Worm (Caenorhabditis elegans) whole organism, late embryonic: Measurements from ENCODE around the gene C44B7.11.

Experiments
- T23F11.4 ChIP-seq: fragments of 200-800 bp; sonication (Bioruptor generic); optimal IDR thresholded peaks from 2 replicates; lab custom pipeline; 2018; ENCODE audit warnings: mild to moderate bottlenecking, missing genetic modification characterization, missing compliant biosample characterization
- Y22D7AL.16 ChIP-seq: sonication (generic microtip); optimal IDR thresholded peaks from 2 replicates; lab custom pipeline; 2016; ENCODE audit warnings: missing genetic modification characterization, missing compliant biosample characterization
- ahr-1 ChIP-seq: sonication (generic microtip); optimal IDR thresholded peaks from 2 replicates; lab custom pipeline; 2016; ENCODE audit warnings: missing genetic modification characterization, missing compliant biosample characterization
- ceh-18 ChIP-seq: sonication (generic microtip); optimal IDR thresholded peaks from 2 replicates; lab custom pipeline; 2016; ENCODE audit warnings: missing genetic modification characterization, missing compliant biosample characterization
- ceh-19 ChIP-seq: fragments of 200-800 bp; sonication (Bioruptor generic); optimal IDR thresholded peaks from 2 replicates; lab custom pipeline; 2018; ENCODE audit warnings: mild to moderate bottlenecking, missing genetic modification characterization, missing compliant biosample characterization
- ceh-24 ChIP-seq: sonication (generic microtip); optimal IDR thresholded peaks from 2 replicates; lab custom pipeline; 2016; ENCODE audit warnings: mild to moderate bottlenecking, missing genetic modification characterization, missing compliant biosample characterization
- ceh-31 ChIP-seq: sonication (generic microtip); optimal IDR thresholded peaks from 2 replicates; lab custom pipeline; 2016; ENCODE audit warnings: missing genetic modification characterization, missing compliant biosample characterization
- ceh-45 ChIP-seq: fragments of 200-800 bp; sonication (Bioruptor generic); IDR thresholded peaks from 2 replicates; pipeline ENCODE4 v1.3.6; 2022; ENCODE audit warnings: missing genetic modification reagents, missing genetic modification characterization, missing compliant biosample characterization
- ceh-48 ChIP-seq: sonication (generic microtip); optimal IDR thresholded peaks from 2 replicates; lab custom pipeline; 2016; ENCODE audit warnings: missing genetic modification characterization, inconsistent platforms, missing compliant biosample characterization
- ceh-9 ChIP-seq: sonication (generic microtip); optimal IDR thresholded peaks from 2 replicates; lab custom pipeline; 2016; ENCODE audit warnings: mild to moderate bottlenecking, missing genetic modification characterization, inconsistent platforms, missing compliant biosample characterization
- dve-1 ChIP-seq: sonication (generic microtip); optimal IDR thresholded peaks from 2 replicates; lab custom pipeline; 2017; ENCODE audit warnings: antibody characterized with exemption, mild to moderate bottlenecking, missing genetic modification characterization, missing compliant biosample characterization
- elt-2 ChIP-seq: sonication (generic microtip); optimal IDR thresholded peaks from 2 replicates; lab custom pipeline; 2016; ENCODE audit warnings: missing genetic modification reagents, missing genetic modification characterization, missing compliant biosample characterization
- elt-4 ChIP-seq: sonication (generic microtip); optimal IDR thresholded peaks from 2 replicates; lab custom pipeline; 2016; ENCODE audit warnings: missing genetic modification characterization, missing compliant biosample characterization
- eyg-1 ChIP-seq: sonication (generic microtip); optimal IDR thresholded peaks from 2 replicates; lab custom pipeline; 2016; ENCODE audit warnings: missing genotype, missing genetic modification characterization, missing compliant biosample characterization
- fkh-10 ChIP-seq: fragments of 150-350 bp; optimal IDR thresholded peaks from 2 replicates; lab custom pipeline; 2014; ENCODE audit warnings: missing biosample characterization, missing genetic modification reagents, missing genetic modification characterization
- fkh-6 ChIP-seq: sonication (generic microtip); optimal IDR thresholded peaks from 2 replicates; lab custom pipeline; 2016; ENCODE audit warnings: missing genetic modification characterization, missing compliant biosample characterization
- gmeb-2 ChIP-seq: sonication (generic microtip); optimal IDR thresholded peaks from 2 replicates; lab custom pipeline; 2016; ENCODE audit warnings: missing genetic modification characterization, inconsistent platforms, missing compliant biosample characterization
- hlh-13 ChIP-seq: fragments of 200-800 bp; sonication (Bioruptor generic); optimal IDR thresholded peaks from 2 replicates; lab custom pipeline; 2018; ENCODE audit warnings: mild to moderate bottlenecking, missing genetic modification characterization, missing compliant biosample characterization
- hlh-8 ChIP-seq: sonication (generic microtip); optimal IDR thresholded peaks from 2 replicates; lab custom pipeline; 2016; ENCODE audit warnings: missing genotype, missing genetic modification characterization, missing compliant biosample characterization
- lim-6 ChIP-seq: sonication (generic microtip); optimal IDR thresholded peaks from 2 replicates; lab custom pipeline; 2016; ENCODE audit warnings: missing genetic modification characterization, missing compliant biosample characterization
- madf-2 ChIP-seq: sonication (generic microtip); optimal IDR thresholded peaks from 2 replicates; lab custom pipeline; 2017; ENCODE audit warnings: missing genetic modification characterization, missing compliant biosample characterization
- mec-3 ChIP-seq: sonication (generic microtip); optimal IDR thresholded peaks from 2 replicates; lab custom pipeline; 2016; ENCODE audit warnings: borderline replicate concordance, missing genetic modification characterization, missing compliant biosample characterization
- nhr-11 ChIP-seq: fragments of 150-350 bp; optimal IDR thresholded peaks from 2 replicates; lab custom pipeline; 2014; ENCODE audit warnings: missing biosample characterization, missing genetic modification characterization
- nhr-232 ChIP-seq: sonication (generic microtip); optimal IDR thresholded peaks from 2 replicates; lab custom pipeline; 2016; ENCODE audit warnings: missing genetic modification characterization, missing compliant biosample characterization
- odd-2 ChIP-seq: sonication (generic microtip); optimal IDR thresholded peaks from 2 replicates; lab custom pipeline; 2017; ENCODE audit warnings: antibody characterized with exemption, mild to moderate bottlenecking, missing genetic modification characterization, missing compliant biosample characterization
- pag-3 ChIP-seq: sonication (generic microtip); optimal IDR thresholded peaks from 2 replicates; lab custom pipeline; 2016; ENCODE audit warnings: missing compliant biosample characterization, missing genetic modification characterization, borderline replicate concordance
- pha-2 ChIP-seq: sonication (generic microtip); optimal IDR thresholded peaks from 2 replicates; lab custom pipeline; 2017; ENCODE audit warnings: mild to moderate bottlenecking, missing genetic modification characterization, missing compliant biosample characterization
- pros-1 ChIP-seq: fragments of 150-350 bp; optimal IDR thresholded peaks from 2 replicates; lab custom pipeline; 2014; ENCODE audit warnings: missing biosample characterization, missing genetic modification reagents, missing genetic modification characterization
- ref-2 ChIP-seq: sonication (generic microtip); optimal IDR thresholded peaks from 2 replicates; lab custom pipeline; 2016; ENCODE audit warnings: missing genetic modification characterization, missing compliant biosample characterization
- rnt-1 ChIP-seq: sonication (generic microtip); optimal IDR thresholded peaks from 2 replicates; lab custom pipeline; 2016; ENCODE audit warnings: missing genetic modification characterization, missing compliant biosample characterization
- tbx-2 ChIP-seq: sonication (generic microtip); optimal IDR thresholded peaks from 2 replicates; lab custom pipeline; 2016; ENCODE audit warnings: missing genetic modification characterization, missing compliant biosample characterization
- ttx-3 ChIP-seq: sonication (generic microtip); optimal IDR thresholded peaks from 2 replicates; lab custom pipeline; 2016; ENCODE audit warnings: missing genetic modification reagents, missing genetic modification characterization, missing compliant biosample characterization
- ztf-16 ChIP-seq: sonication (generic microtip); optimal IDR thresholded peaks from 2 replicates; lab custom pipeline; 2017; ENCODE audit warnings: missing genetic modification characterization, missing compliant biosample characterization

Gene C44B7.11

DNA sequence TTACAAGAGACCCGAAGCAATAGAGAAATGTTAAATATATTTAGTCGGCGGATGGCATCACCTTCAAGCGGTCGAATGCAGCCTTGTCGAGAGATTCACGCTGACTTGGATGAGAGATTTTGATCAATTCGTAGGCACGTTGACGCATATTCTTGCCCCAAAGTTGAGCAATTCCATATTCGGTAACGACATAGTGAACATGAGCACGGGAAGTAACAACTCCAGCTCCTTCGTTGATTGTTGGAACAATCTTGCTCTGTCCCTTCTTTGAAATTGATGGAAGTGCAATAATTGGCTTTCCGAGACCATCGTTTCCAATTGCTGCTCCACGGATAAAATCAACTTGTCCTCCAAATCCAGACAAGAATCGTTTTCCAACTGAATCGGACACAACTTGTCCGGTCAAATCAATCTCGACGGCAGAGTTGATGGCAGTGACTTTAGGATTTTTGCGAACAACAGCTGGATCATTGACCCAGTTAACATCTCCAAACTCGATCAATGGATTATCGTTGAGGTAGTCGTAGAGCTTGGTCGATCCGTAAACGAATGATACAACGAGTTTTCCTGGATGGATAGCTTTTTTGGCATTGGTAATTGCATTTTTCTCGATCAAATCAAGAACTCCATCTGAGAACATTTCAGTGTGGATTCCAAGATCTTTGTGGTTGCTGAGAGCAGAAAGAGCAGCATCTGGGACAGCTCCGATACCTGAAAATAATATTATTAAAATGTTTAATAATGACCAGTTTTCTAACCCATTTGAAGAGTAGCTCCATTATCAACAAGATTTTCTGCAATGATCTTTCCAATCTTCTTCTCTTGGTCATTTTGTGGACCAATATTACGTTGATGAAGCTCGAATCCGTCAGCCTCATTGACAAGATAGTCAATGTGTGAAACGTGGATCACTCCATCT, 8.4 kb downstream of the C44B7.11 start:
- no peak for TF ChIP-seq mec-3 (tag; lab: Kevin White, UChicago)
- TF ChIP-seq hlh-8 (tag; lab: Kevin White, UChicago): no peak
- no peak for TF ChIP-seq elt-4 (tag; lab: Kevin White, UChicago)
- no peak for TF ChIP-seq pros-1 (tag; lab: Kevin White, UChicago)
- TF ChIP-seq T23F11.4 (GFP tag; lab: Kevin White, UChicago): no peak
- TF ChIP-seq ceh-45 (GFP tag; lab: Robert Waterston, UW): no peak
- no peak for TF ChIP-seq ceh-31 (tag; lab: Kevin White, UChicago)
- TF ChIP-seq dve-1 (tag; lab: Kevin White, UChicago): no peak
- no peak for TF ChIP-seq lim-6
- TF ChIP-seq, all 69 proteins: peak for 0

DNA sequence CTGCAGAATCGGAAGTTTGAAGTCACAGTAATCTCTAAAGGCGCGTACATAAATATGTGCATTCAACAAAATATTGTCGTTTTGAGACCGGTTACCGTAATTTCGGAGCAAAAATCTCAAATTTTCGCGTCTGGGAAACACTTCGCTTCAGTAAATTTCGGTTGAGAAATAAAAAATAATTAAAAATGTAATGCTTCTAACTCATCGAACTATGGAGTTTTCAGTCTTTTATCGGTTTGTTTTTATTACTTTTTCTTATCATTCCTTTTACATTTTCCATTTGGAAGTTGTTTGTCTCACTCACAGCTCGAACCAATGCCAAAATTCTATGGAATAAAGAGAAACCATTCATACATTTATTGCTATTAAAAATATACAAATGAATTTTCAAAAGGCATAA, 9.1 kb downstream of the C44B7.11 start:
- TF ChIP-seq ttx-3 (no peak), rnt-1 (tag; lab: Kevin White, UChicago) (no peak), ceh-19 (no peak), pag-3 (no peak), dve-1 (tag; lab: Kevin White, UChicago) (no peak), eyg-1 (tag; lab: Kevin White, UChicago) (no peak), fkh-10 (GFP tag; lab: Kevin White, UChicago) (no peak)

DNA sequence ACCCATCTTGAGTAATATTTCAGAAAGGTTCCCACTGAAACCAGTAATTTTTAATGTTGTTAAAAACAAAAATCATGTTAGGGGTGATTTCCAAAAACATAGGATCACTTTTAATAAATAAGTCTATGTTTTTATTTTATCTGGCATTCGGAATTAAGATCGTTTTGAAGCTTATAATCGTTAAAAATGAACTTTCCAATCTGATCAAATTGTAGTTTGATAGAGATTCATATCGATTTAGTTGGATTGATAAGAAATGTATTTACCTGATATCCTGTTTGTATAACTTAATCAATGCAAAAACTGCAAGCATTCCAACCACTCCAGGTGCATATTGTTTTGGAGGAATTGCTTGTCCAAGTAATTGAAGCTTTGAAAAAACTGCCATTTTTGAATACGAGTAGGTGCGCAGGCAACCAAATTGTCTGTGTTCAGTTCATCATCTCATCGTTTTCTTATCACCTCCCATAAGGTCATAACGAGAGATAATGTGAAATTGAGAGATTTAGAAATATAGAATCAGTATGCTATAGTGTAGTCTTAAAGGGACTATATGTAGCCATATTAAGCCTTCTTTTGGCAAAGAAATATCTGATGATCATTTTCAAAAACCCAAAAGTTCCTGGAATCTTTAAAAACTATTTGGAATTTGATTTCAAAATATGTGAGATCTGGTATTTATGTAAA, 9.9 kb downstream of the C44B7.11 start, which contains the start of gene pmp-2:
Gene pmp-2, minus strand, starts transcription at position 487 of the 687 bp plus-strand sequence.
- TF ChIP-seq ceh-24 (tag; lab: Kevin White, UChicago) (no peak), elt-2 (tag; lab: Kevin White, UChicago) (peak; percentile 42), hlh-13 (no peak)

DNA sequence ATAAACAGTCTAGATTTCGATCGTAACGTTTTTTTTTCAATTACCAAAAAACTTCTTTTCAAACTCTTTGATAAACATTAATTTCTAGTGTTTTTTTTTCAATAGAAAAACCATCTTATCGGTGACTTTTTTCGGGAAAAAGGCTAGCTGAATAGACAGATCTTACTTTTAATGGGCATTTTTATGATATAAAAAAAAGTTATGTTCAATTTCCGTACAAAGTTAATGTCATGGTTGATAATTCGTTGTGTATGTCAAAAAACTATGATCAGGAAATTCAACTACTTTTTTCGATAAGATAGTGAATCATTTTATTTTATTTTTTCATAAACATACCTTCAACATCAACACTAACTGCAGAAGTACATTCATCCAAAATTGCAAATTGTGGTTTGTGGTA, 12.8 kb downstream of the C44B7.11 start:
- TF ChIP-seq ref-2 (tag; lab: Kevin White, UChicago) (no peak), rnt-1 (tag; lab: Kevin White, UChicago) (no peak), Y22D7AL.16 (tag; lab: Kevin White, UChicago) (no peak), odd-2 (tag; lab: Kevin White, UChicago) (no peak), hlh-8 (tag; lab: Kevin White, UChicago) (no peak), ztf-16 (tag; lab: Kevin White, UChicago) (no peak), pros-1 (tag; lab: Kevin White, UChicago) (no peak), ceh-18 (tag; lab: Kevin White, UChicago) (no peak), ceh-9 (tag; lab: Kevin White, UChicago) (no peak), pha-2 (tag; lab: Kevin White, UChicago) (no peak), gmeb-2 (tag; lab: Kevin White, UChicago) (no peak), nhr-11 (no peak), ahr-1 (tag; lab: Kevin White, UChicago) (no peak), tbx-2 (no peak), fkh-6 (tag; lab: Kevin White, UChicago) (no peak), nhr-232 (tag; lab: Kevin White, UChicago) (no peak), ceh-48 (tag; lab: Kevin White, UChicago) (no peak), pag-3 (no peak), madf-2 (tag; lab: Kevin White, UChicago) (no peak), mec-3 (tag; lab: Kevin White, UChicago) (no peak)
